Worm (Caenorhabditis elegans) whole organism, L2 larva: Measurements from ENCODE around the gene glrx-5.
A peak's percentile ranks its signal among the peaks of the same experiment; 100 is the strongest.

Experiments used
- C34F6.9 ChIP-seq: fragments of 150-350 bp; optimal IDR thresholded peaks from 2 replicates; lab custom pipeline; 2014; ENCODE audit warnings: missing biosample characterization, missing genetic modification characterization
- F13H6.1 ChIP-seq: sonication (generic microtip); optimal IDR thresholded peaks from 2 replicates; lab custom pipeline; 2016; ENCODE audit warnings: missing genetic modification characterization, missing compliant biosample characterization
- R02D3.7 ChIP-seq: fragments of 150-350 bp; optimal IDR thresholded peaks from 2 replicates; lab custom pipeline; 2014; ENCODE audit warnings: missing biosample characterization, missing genetic modification characterization
- ZK546.5 ChIP-seq: sonication (generic microtip); optimal IDR thresholded peaks from 2 replicates; lab custom pipeline; 2017; ENCODE audit warnings: missing biosample characterization, missing genetic modification characterization
- alr-1 ChIP-seq: fragments of 150-350 bp; optimal IDR thresholded peaks from 2 replicates; lab custom pipeline; 2014; ENCODE audit warnings: missing biosample characterization, missing genetic modification characterization
- aly-2 ChIP-seq: fragments of 150-350 bp; optimal IDR thresholded peaks from 2 replicates; lab custom pipeline; 2014; ENCODE audit warnings: missing biosample characterization, missing genetic modification characterization
- ama-1 ChIP-seq: fragments of 150-350 bp; optimal IDR thresholded peaks from 2 replicates; lab custom pipeline; 2018; ENCODE audit warnings: inconsistent platforms
- blmp-1 ChIP-seq: sonication (generic microtip); optimal IDR thresholded peaks from 2 replicates; lab custom pipeline; 2017; ENCODE audit warnings: missing genetic modification characterization, mild to moderate bottlenecking, missing compliant biosample characterization, antibody characterized with exemption, moderate library complexity; ENCODE audit not compliant: insufficient read depth
- ceh-82 ChIP-seq: fragments of 150-350 bp; optimal IDR thresholded peaks from 2 replicates; lab custom pipeline; 2014; ENCODE audit warnings: missing biosample characterization, missing genetic modification characterization
- crh-2 ChIP-seq: sonication (generic microtip); optimal IDR thresholded peaks from 2 replicates; lab custom pipeline; 2017; ENCODE audit warnings: missing biosample characterization, missing genetic modification characterization
- dmd-4 ChIP-seq: sonication (generic microtip); optimal IDR thresholded peaks from 2 replicates; lab custom pipeline; 2017; ENCODE audit warnings: missing biosample characterization, missing genetic modification characterization
- egl-27 ChIP-seq: sonication (generic microtip); optimal IDR thresholded peaks from 3 replicates; lab custom pipeline; 2017; ENCODE audit warnings: missing biosample characterization, missing genetic modification reagents, missing genetic modification characterization
- elt-3 ChIP-seq: sonication (generic microtip); optimal IDR thresholded peaks from 2 replicates; lab custom pipeline; 2017; ENCODE audit warnings: missing biosample characterization, missing genetic modification characterization
- fos-1 ChIP-seq: fragments of 150-350 bp; optimal IDR thresholded peaks from 2 replicates; lab custom pipeline; 2014; ENCODE audit warnings: missing biosample characterization, missing genetic modification characterization
- gmeb-1 ChIP-seq: fragments of 150-350 bp; optimal IDR thresholded peaks from 2 replicates; lab custom pipeline; 2014; ENCODE audit warnings: missing biosample characterization, missing genetic modification characterization
- lin-11 ChIP-seq: fragments of 150-350 bp; sonication (generic microtip); optimal IDR thresholded peaks from 2 replicates; lab custom pipeline; 2014; ENCODE audit warnings: missing biosample characterization, missing genetic modification characterization, inconsistent platforms, mixed read lengths
- lin-13 ChIP-seq: fragments of 150-350 bp; optimal IDR thresholded peaks from 2 replicates; lab custom pipeline; 2014; ENCODE audit warnings: missing biosample characterization, missing genetic modification reagents, missing genetic modification characterization
- lin-39 ChIP-seq: fragments of 150-350 bp; optimal IDR thresholded peaks from 2 replicates; lab custom pipeline; 2014; ENCODE audit warnings: missing biosample characterization, missing genetic modification reagents, missing genetic modification characterization
- lsy-2 ChIP-seq, 2 experiments: fragments of 150-350 bp in 1 of 2; sonication (generic microtip) in 1 of 2; optimal IDR thresholded peaks; 2 replicates each; lab custom pipeline; 2014 to 2017; ENCODE audit warnings: missing biosample characterization in 2 of 2, missing genetic modification characterization in 2 of 2
- mab-5 ChIP-seq: fragments of 150-350 bp; optimal IDR thresholded peaks from 2 replicates; lab custom pipeline; 2014; ENCODE audit warnings: missing biosample characterization, missing genetic modification characterization
- mbf-1 ChIP-seq: sonication (generic microtip); optimal IDR thresholded peaks from 2 replicates; lab custom pipeline; 2017; ENCODE audit warnings: missing biosample characterization, missing genetic modification characterization
- mdl-1 ChIP-seq, 2 experiments: fragments of 150-350 bp in 1 of 2; sonication (generic microtip) in 1 of 2; optimal IDR thresholded peaks; 2 replicates each; lab custom pipeline; 2017; ENCODE audit warnings: missing biosample characterization in 2 of 2, missing genetic modification characterization in 2 of 2
- nhr-10 ChIP-seq: sonication (generic microtip); optimal IDR thresholded peaks from 2 replicates; lab custom pipeline; 2017; ENCODE audit warnings: missing biosample characterization, missing genetic modification characterization
- nhr-11 ChIP-seq: fragments of 150-350 bp; optimal IDR thresholded peaks from 2 replicates; lab custom pipeline; 2014; ENCODE audit warnings: missing biosample characterization, missing genetic modification characterization
- nhr-12 ChIP-seq: fragments of 150-350 bp; optimal IDR thresholded peaks from 2 replicates; lab custom pipeline; 2014; ENCODE audit warnings: missing biosample characterization, missing genetic modification characterization
- nhr-129 ChIP-seq: fragments of 150-350 bp; optimal IDR thresholded peaks from 2 replicates; lab custom pipeline; 2014; ENCODE audit warnings: missing biosample characterization, missing genetic modification characterization
- nhr-21 ChIP-seq: fragments of 150-350 bp; optimal IDR thresholded peaks from 2 replicates; lab custom pipeline; 2014; ENCODE audit warnings: missing biosample characterization, missing genetic modification characterization
- nhr-23 ChIP-seq: fragments of 150-350 bp; optimal IDR thresholded peaks from 2 replicates; lab custom pipeline; 2014; ENCODE audit warnings: missing biosample characterization, missing genetic modification reagents, missing genetic modification characterization
- nhr-237 ChIP-seq: fragments of 150-350 bp; optimal IDR thresholded peaks from 2 replicates; lab custom pipeline; 2014; ENCODE audit warnings: missing biosample characterization, missing genetic modification characterization
- nhr-25 ChIP-seq: fragments of 150-350 bp; sonication (generic microtip); optimal IDR thresholded peaks from 3 replicates; lab custom pipeline; 2014; ENCODE audit warnings: missing biosample characterization, missing genetic modification characterization
- nhr-6 ChIP-seq: fragments of 150-350 bp; optimal IDR thresholded peaks from 2 replicates; lab custom pipeline; 2014; ENCODE audit warnings: missing biosample characterization, missing genetic modification characterization
- nhr-77 ChIP-seq: fragments of 150-350 bp; optimal IDR thresholded peaks from 2 replicates; lab custom pipeline; 2014; ENCODE audit warnings: missing biosample characterization, missing genetic modification characterization
- peb-1 ChIP-seq: fragments of 150-350 bp; optimal IDR thresholded peaks from 2 replicates; lab custom pipeline; 2014; ENCODE audit warnings: missing biosample characterization, missing genetic modification characterization
- sem-4 ChIP-seq: fragments of 150-350 bp; optimal IDR thresholded peaks from 2 replicates; lab custom pipeline; 2014; ENCODE audit warnings: missing biosample characterization, missing genetic modification reagents, missing genetic modification characterization
- skn-1 ChIP-seq: sonication (generic microtip); optimal IDR thresholded peaks from 2 replicates; lab custom pipeline; 2017; ENCODE audit warnings: missing biosample characterization, missing genetic modification characterization
- sma-3 ChIP-seq: sonication (generic microtip); optimal IDR thresholded peaks from 2 replicates; lab custom pipeline; 2016; ENCODE audit warnings: missing genetic modification reagents, missing genetic modification characterization, missing compliant biosample characterization
- sma-9 ChIP-seq, 2 experiments: fragments of 150-350 bp in 1 of 2; sonication (generic microtip) in 1 of 2; optimal IDR thresholded peaks; 2 replicates each; lab custom pipeline; 2014 to 2016; ENCODE audit warnings: missing genetic modification characterization in 2 of 2, mild to moderate bottlenecking in 1 of 2, missing biosample characterization in 1 of 2, missing compliant biosample characterization in 1 of 2, missing genetic modification reagents in 1 of 2, moderate library complexity in 1 of 2
- snpc-4 ChIP-seq: fragments of 150-350 bp; optimal IDR thresholded peaks from 2 replicates; lab custom pipeline; 2014; ENCODE audit warnings: missing biosample characterization, missing genetic modification characterization
- unc-39 ChIP-seq: fragments of 150-350 bp; optimal IDR thresholded peaks from 2 replicates; lab custom pipeline; 2014; ENCODE audit warnings: missing biosample characterization, missing genetic modification characterization
- unc-55 ChIP-seq: fragments of 150-350 bp; sonication (generic microtip); optimal IDR thresholded peaks from 3 replicates; lab custom pipeline; 2014; ENCODE audit warnings: missing biosample characterization, missing genetic modification reagents, missing genetic modification characterization
- unc-62 ChIP-seq: fragments of 150-350 bp; optimal IDR thresholded peaks from 2 replicates; lab custom pipeline; 2014; ENCODE audit warnings: missing biosample characterization, missing genetic modification reagents, missing genetic modification characterization
- zag-1 ChIP-seq: fragments of 150-350 bp; optimal IDR thresholded peaks from 2 replicates; lab custom pipeline; 2014; ENCODE audit warnings: missing biosample characterization, missing genetic modification characterization
- ztf-1 ChIP-seq: fragments of 200-800 bp; sonication (Bioruptor generic); conservative IDR thresholded peaks from 2 replicates; pipeline ENCODE4 v1.3.6; 2022; ENCODE audit warnings: missing genetic modification characterization, missing compliant biosample characterization
- ztf-11 ChIP-seq: sonication (generic microtip); optimal IDR thresholded peaks from 2 replicates; lab custom pipeline; 2017; ENCODE audit warnings: missing biosample characterization, missing genetic modification characterization

Gene glrx-5

ce11 chrIII:12368462-12369306, 5.0 kb downstream of the glrx-5 start, which contains the start of gene his-72:
Gene his-72, minus strand, starts transcription at chrIII:12369050.
- TF ChIP-seq ama-1, result peak; percentile 93
- no peak for TF ChIP-seq R02D3.7 (tag; lab: Kevin White, UChicago)
- TF ChIP-seq nhr-77, result no peak
- TF ChIP-seq ztf-11, result no peak
- TF ChIP-seq nhr-12 (tag; lab: Kevin White, UChicago), result no peak
- no peak for TF ChIP-seq lin-39 (tag; lab: Kevin White, UChicago)
- TF ChIP-seq ZK546.5 (tag; lab: Kevin White, UChicago), result no peak
- TF ChIP-seq gmeb-1 (tag; lab: Kevin White, UChicago), result peak; percentile 47
- no peak for TF ChIP-seq alr-1
- no peak for TF ChIP-seq nhr-11 (tag; lab: Kevin White, UChicago)
- TF ChIP-seq skn-1 (tag; lab: Kevin White, UChicago), result no peak
- TF ChIP-seq unc-55 (GFP tag; lab: Kevin White, UChicago), result peak; percentile 42
- TF ChIP-seq lin-13 (GFP tag; lab: Kevin White, UChicago), result peak; percentile 77
- peak; percentile 63 for TF ChIP-seq sem-4 (tag; lab: Kevin White, UChicago)
- TF ChIP-seq peb-1 (tag; lab: Kevin White, UChicago), result no peak
- TF ChIP-seq mdl-1 (tag; optimal IDR thresholded peaks at IDR 0.05; lab: Kevin White, UChicago), result peak; percentile 29 to 62
- peak; percentile 19 for TF ChIP-seq nhr-6 (tag; lab: Kevin White, UChicago)
- TF ChIP-seq snpc-4 (tag; lab: Kevin White, UChicago), result no peak
- no peak for TF ChIP-seq unc-62 (GFP tag; lab: Kevin White, UChicago)
- TF ChIP-seq nhr-25 (tag; lab: Kevin White, UChicago), result peak; percentile 62
- peak; percentile 73 for TF ChIP-seq C34F6.9 (tag; lab: Kevin White, UChicago)
- TF ChIP-seq unc-39 (tag; lab: Kevin White, UChicago), result no peak
- no peak for TF ChIP-seq nhr-10 (tag; lab: Kevin White, UChicago)
- TF ChIP-seq nhr-23 (tag; lab: Kevin White, UChicago), result no peak
- no peak for TF ChIP-seq aly-2 (tag; lab: Kevin White, UChicago)
- no peak for TF ChIP-seq ceh-82 (tag; lab: Kevin White, UChicago)
- peak; percentile 35 for TF ChIP-seq mab-5 (tag; lab: Kevin White, UChicago)
- TF ChIP-seq F13H6.1, result peak; percentile 52
- TF ChIP-seq zag-1 (tag; lab: Kevin White, UChicago), result peak; percentile 9
- no peak for TF ChIP-seq egl-27 (tag; lab: Kevin White, UChicago)
- TF ChIP-seq ztf-1 (GFP tag; lab: Robert Waterston, UW), result no peak
- peak; percentile 48 for TF ChIP-seq sma-9 (GFP tag; optimal IDR thresholded peaks at IDR 0.05; lab: Kevin White, UChicago)
- no peak for TF ChIP-seq sma-9 (tag; optimal IDR thresholded peaks at IDR 0.05; lab: Kevin White, UChicago)
- TF ChIP-seq nhr-21 (tag; lab: Kevin White, UChicago), result peak; percentile 8
- TF ChIP-seq dmd-4 (tag; lab: Kevin White, UChicago), result no peak
- peak; percentile 51 for TF ChIP-seq nhr-129
- TF ChIP-seq fos-1 (tag; lab: Kevin White, UChicago), result peak; percentile 7
- TF ChIP-seq sma-3, result peak; percentile 17
- TF ChIP-seq mbf-1, result no peak
- no peak for TF ChIP-seq nhr-237 (tag; lab: Kevin White, UChicago)
- TF ChIP-seq lsy-2 (tag; optimal IDR thresholded peaks at IDR 0.05; lab: Kevin White, UChicago), result peak in 1 of 2 experiments; percentile 65
- TF ChIP-seq lin-11 (tag; lab: Kevin White, UChicago), result peak; percentile 8
- peak; percentile 9 for TF ChIP-seq crh-2 (tag; lab: Kevin White, UChicago)
- peak; percentile 10 for TF ChIP-seq blmp-1 (tag; lab: Kevin White, UChicago)
- TF ChIP-seq elt-3 (tag; lab: Kevin White, UChicago), result no peak
